Worm (Caenorhabditis elegans) whole organism, L4 larva: ENCODE results near the gene Y53C12A.10.

Experiments used
- F37D6.2 ChIP-seq: sonication (generic microtip); optimal IDR thresholded peaks from 2 replicates; lab custom pipeline; 2016; ENCODE audit warnings: mild to moderate bottlenecking, missing genetic modification characterization, missing compliant biosample characterization
- F44E2.7 ChIP-seq: fragments of 200-800 bp; sonication (Bioruptor generic); IDR thresholded peaks from 2 replicates; pipeline ENCODE4 v2.1.2; 2022; ENCODE audit warnings: missing genetic modification characterization, missing compliant biosample characterization
- F49E8.2 ChIP-seq: sonication (generic microtip); optimal IDR thresholded peaks from 2 replicates; lab custom pipeline; 2016; ENCODE audit warnings: missing compliant biosample characterization, mild to moderate bottlenecking, missing genetic modification characterization, borderline replicate concordance
- R02D3.7 ChIP-seq: fragments of 150-350 bp; sonication (generic microtip); optimal IDR thresholded peaks from 3 replicates; lab custom pipeline; 2014; ENCODE audit warnings: missing biosample characterization, missing genetic modification characterization
- T20F7.1 ChIP-seq: fragments of 200-800 bp; sonication (Bioruptor generic); optimal IDR thresholded peaks from 2 replicates; lab custom pipeline; 2018; ENCODE audit warnings: mild to moderate bottlenecking, missing genetic modification characterization, missing compliant biosample characterization
- T26A8.4 ChIP-seq: fragments of 200-800 bp; sonication (Bioruptor generic); IDR thresholded peaks from 2 replicates; pipeline ENCODE4 v1.3.6; 2022; ENCODE audit warnings: missing genetic modification characterization, missing compliant biosample characterization
- Y105C5A.15 ChIP-seq: fragments of 200-800 bp; sonication (Bioruptor generic); IDR thresholded peaks from 2 replicates; pipeline ENCODE4 v1.3.6; 2022; ENCODE audit warnings: missing genetic modification characterization, missing compliant biosample characterization
- Y75B8A.6 ChIP-seq: fragments of 200-800 bp; sonication (Bioruptor generic); IDR thresholded peaks from 2 replicates; pipeline ENCODE4 v1.3.6; 2022; ENCODE audit warnings: missing genetic modification reagents, missing genetic modification characterization, missing compliant biosample characterization
- ZK546.5 ChIP-seq, 2 experiments: sonication (generic microtip); optimal IDR thresholded peaks; 2 replicates each; lab custom pipeline; 2017; ENCODE audit warnings: missing biosample characterization in 2 of 2, missing genetic modification characterization in 2 of 2
- aha-1 ChIP-seq: fragments of 150-350 bp; peaks from one replicate; lab custom pipeline; 2014; ENCODE audit warnings: missing biosample characterization, missing genetic modification characterization
- arid-1 ChIP-seq: fragments of 200-800 bp; sonication (Bioruptor generic); conservative IDR thresholded peaks from 2 replicates; pipeline ENCODE4 v1.3.6; 2022; ENCODE audit warnings: missing genetic modification reagents, missing genetic modification characterization, missing compliant biosample characterization
- ceh-62 ChIP-seq: sonication (generic microtip); optimal IDR thresholded peaks from 2 replicates; lab custom pipeline; 2017; ENCODE audit warnings: missing biosample characterization, missing genetic modification characterization
- daf-16 ChIP-seq, 3 experiments: sonication (generic microtip); optimal IDR thresholded peaks; 2 replicates each; lab custom pipeline; 2016 to 2017; ENCODE audit warnings: missing genetic modification characterization in 3 of 3, missing genetic modification reagents in 3 of 3, mild to moderate bottlenecking in 2 of 3, missing compliant biosample characterization in 2 of 3, missing biosample characterization in 1 of 3, moderate library complexity in 1 of 3
- daf-8 ChIP-seq: fragments of 200-800 bp; sonication (Bioruptor generic); IDR thresholded peaks from 2 replicates; pipeline ENCODE4 v1.3.6; 2022; ENCODE audit warnings: missing genetic modification characterization, missing compliant biosample characterization
- dmd-6 ChIP-seq: fragments of 200-800 bp; sonication (Bioruptor generic); IDR thresholded peaks from 2 replicates; pipeline ENCODE4 v1.3.6; 2022; ENCODE audit warnings: missing genetic modification reagents, missing genetic modification characterization, missing compliant biosample characterization
- dmd-9 ChIP-seq: fragments of 200-800 bp; sonication (Bioruptor generic); IDR thresholded peaks from 2 replicates; pipeline ENCODE4 v1.3.6; 2022; ENCODE audit warnings: missing genetic modification reagents, missing genetic modification characterization, missing compliant biosample characterization
- duxl-1 ChIP-seq: sonication (generic microtip); optimal IDR thresholded peaks from 2 replicates; lab custom pipeline; 2016; ENCODE audit warnings: mild to moderate bottlenecking, missing genetic modification characterization, moderate library complexity, missing compliant biosample characterization; ENCODE audit not compliant: poor library complexity
- egl-27 ChIP-seq: sonication (generic microtip); optimal IDR thresholded peaks from 3 replicates; lab custom pipeline; 2017; ENCODE audit warnings: missing biosample characterization, missing genetic modification reagents, missing genetic modification characterization
- fos-1 ChIP-seq: fragments of 150-350 bp; optimal IDR thresholded peaks from 2 replicates; lab custom pipeline; 2014; ENCODE audit warnings: missing biosample characterization, missing genetic modification characterization
- hmg-1.1 ChIP-seq: fragments of 200-800 bp; sonication (Bioruptor generic); IDR thresholded peaks from 2 replicates; pipeline ENCODE4 v1.3.6; 2022; ENCODE audit warnings: missing genetic modification reagents, missing genetic modification characterization, missing compliant biosample characterization
- jun-1 ChIP-seq: fragments of 150-350 bp; optimal IDR thresholded peaks from 2 replicates; lab custom pipeline; 2014; ENCODE audit warnings: missing biosample characterization, missing genetic modification reagents, missing genetic modification characterization
- lim-7 ChIP-seq: fragments of 200-800 bp; sonication (Bioruptor generic); IDR thresholded peaks from 2 replicates; pipeline ENCODE4 v1.3.6; 2022; ENCODE audit warnings: missing genetic modification characterization, missing compliant biosample characterization
- lin-15B ChIP-seq: fragments of 150-350 bp; sonication (generic microtip); optimal IDR thresholded peaks from 3 replicates; lab custom pipeline; 2014; ENCODE audit warnings: missing biosample characterization, missing genetic modification characterization
- lin-29 ChIP-seq: fragments of 200-800 bp; sonication (Bioruptor generic); IDR thresholded peaks from 2 replicates; pipeline ENCODE4 v1.3.6; 2022; ENCODE audit warnings: missing genetic modification reagents, missing genetic modification characterization, missing compliant biosample characterization
- lir-3 ChIP-seq: sonication (generic microtip); optimal IDR thresholded peaks from 2 replicates; lab custom pipeline; 2016; ENCODE audit warnings: mild to moderate bottlenecking, missing genetic modification characterization, missing compliant biosample characterization
- lsy-2 ChIP-seq, 2 experiments: fragments of 150-350 bp in 1 of 2; sonication (generic microtip) in 1 of 2; optimal IDR thresholded peaks; 2 replicates each; lab custom pipeline; 2014 to 2017; ENCODE audit warnings: missing biosample characterization in 2 of 2, missing genetic modification characterization in 2 of 2
- madf-5 ChIP-seq, 2 experiments: fragments of 200-800 bp; sonication (Bioruptor generic); IDR thresholded peaks; 2 replicates each; pipeline ENCODE4 v1.3.6; 2022; ENCODE audit warnings: missing compliant biosample characterization in 2 of 2, missing genetic modification characterization in 2 of 2
- madf-9 ChIP-seq: fragments of 200-800 bp; sonication (Bioruptor generic); conservative IDR thresholded peaks from 2 replicates; pipeline ENCODE4 v1.3.6; 2022; ENCODE audit warnings: missing genetic modification reagents, missing genetic modification characterization, missing compliant biosample characterization
- mes-2 ChIP-seq: sonication (generic microtip); optimal IDR thresholded peaks from 2 replicates; lab custom pipeline; 2016; ENCODE audit warnings: missing genotype, mild to moderate bottlenecking, missing genetic modification characterization, missing compliant biosample characterization; ENCODE audit not compliant: poor library complexity, severe bottlenecking
- nhr-102 ChIP-seq: sonication (generic microtip); optimal IDR thresholded peaks from 2 replicates; lab custom pipeline; 2016; ENCODE audit warnings: mild to moderate bottlenecking, missing genetic modification characterization, moderate library complexity, missing compliant biosample characterization
- nhr-11 ChIP-seq: fragments of 150-350 bp; optimal IDR thresholded peaks from 2 replicates; lab custom pipeline; 2014; ENCODE audit warnings: missing biosample characterization, missing genetic modification characterization
- nhr-25 ChIP-seq: sonication (generic microtip); optimal IDR thresholded peaks from 2 replicates; lab custom pipeline; 2017; ENCODE audit warnings: missing genetic modification characterization, mild to moderate bottlenecking, missing compliant biosample characterization, antibody characterized with exemption, moderate library complexity, borderline replicate concordance; ENCODE audit not compliant: insufficient read depth
- nhr-28 ChIP-seq: fragments of 150-350 bp; optimal IDR thresholded peaks from 2 replicates; lab custom pipeline; 2014; ENCODE audit warnings: missing biosample characterization, missing genetic modification characterization
- nhr-41 ChIP-seq: fragments of 200-800 bp; sonication (Bioruptor generic); IDR thresholded peaks from 2 replicates; pipeline ENCODE4 v1.3.6; 2022; ENCODE audit warnings: missing genetic modification reagents, missing genetic modification characterization, missing compliant biosample characterization
- nhr-48 ChIP-seq: sonication (generic microtip); optimal IDR thresholded peaks from 2 replicates; lab custom pipeline; 2016; ENCODE audit warnings: mild to moderate bottlenecking, missing genetic modification characterization, missing compliant biosample characterization
- nhr-76 ChIP-seq: fragments of 150-350 bp; optimal IDR thresholded peaks from 2 replicates; lab custom pipeline; 2014; ENCODE audit warnings: missing biosample characterization, missing genetic modification characterization
- nhr-77 ChIP-seq: fragments of 150-350 bp; optimal IDR thresholded peaks from 2 replicates; lab custom pipeline; 2014; ENCODE audit warnings: missing biosample characterization, missing genetic modification characterization
- pha-4 ChIP-seq, 2 experiments: fragments of 150-350 bp in 1 of 2; fragments of 200-800 bp in 1 of 2; sonication (Bioruptor generic) in 1 of 2; IDR thresholded peaks in 1 of 2; optimal IDR thresholded peaks in 1 of 2; 2 replicates each; pipeline versions ENCODE4 v1.3.6 to Lab custom; 2014 to 2022; ENCODE audit warnings: missing genetic modification characterization in 2 of 2, missing genetic modification reagents in 2 of 2, missing biosample characterization in 1 of 2, missing compliant biosample characterization in 1 of 2
- php-3 ChIP-seq: fragments of 200-800 bp; sonication (Bioruptor generic); IDR thresholded peaks from 2 replicates; pipeline ENCODE4 v1.3.6; 2022; ENCODE audit warnings: missing genetic modification reagents, missing genetic modification characterization, missing compliant biosample characterization
- pqm-1 ChIP-seq: sonication (generic microtip); optimal IDR thresholded peaks from 2 replicates; lab custom pipeline; 2017; ENCODE audit warnings: missing biosample characterization, missing genetic modification characterization
- sdz-12 ChIP-seq: fragments of 200-800 bp; sonication (Bioruptor generic); optimal IDR thresholded peaks from 2 replicates; lab custom pipeline; 2018; ENCODE audit warnings: mild to moderate bottlenecking, missing genetic modification characterization, missing compliant biosample characterization
- unc-39 ChIP-seq: sonication (generic microtip); optimal IDR thresholded peaks from 2 replicates; lab custom pipeline; 2017; ENCODE audit warnings: missing biosample characterization, missing genetic modification characterization
- unc-62 ChIP-seq, 3 experiments: fragments of 150-350 bp in 1 of 3; sonication (generic microtip); optimal IDR thresholded peaks in 2 of 3; peaks in 1 of 3; 1 replicate in 1 of 3; 2 replicates in 2 of 3; lab custom pipeline; 2014 to 2017; ENCODE audit warnings: missing biosample characterization in 3 of 3, missing genetic modification characterization in 3 of 3, missing genetic modification reagents in 3 of 3, missing genotype in 1 of 3
- zag-1 ChIP-seq: fragments of 150-350 bp; optimal IDR thresholded peaks from 2 replicates; lab custom pipeline; 2014; ENCODE audit warnings: missing biosample characterization, missing genetic modification characterization
- zfp-3 ChIP-seq: fragments of 200-800 bp; sonication (Bioruptor generic); conservative IDR thresholded peaks from 2 replicates; pipeline ENCODE4 v1.3.6; 2022; ENCODE audit warnings: missing genetic modification reagents, missing genetic modification characterization, missing compliant biosample characterization
- zip-2 ChIP-seq: fragments of 150-350 bp; optimal IDR thresholded peaks from 2 replicates; lab custom pipeline; 2014; ENCODE audit warnings: missing biosample characterization, missing genetic modification characterization
- ztf-11 ChIP-seq: fragments of 150-350 bp; optimal IDR thresholded peaks from 2 replicates; lab custom pipeline; 2014; ENCODE audit warnings: missing biosample characterization, missing genetic modification characterization

The Y53C12A.10 gene

ce11 chrII:9679842-9680241 is 24.8 kb downstream of the Y53C12A.10 start:
- TF ChIP-seq aha-1 (tag; lab: Kevin White, UChicago) (peak; percentile 7), Y75B8A.6 (GFP tag; lab: Robert Waterston, UW) (no peak), lsy-2 (tag; optimal IDR thresholded peaks at IDR 0.05; lab: Kevin White, UChicago) (peak in 1 of 2 experiments; percentile 5), hmg-1.1 (GFP tag; lab: Robert Waterston, UW) (0 out of 2 replicates have a peak, but pooled peaks have one; percentile 28), zag-1 (tag; lab: Kevin White, UChicago) (no peak), T26A8.4 (GFP tag; lab: Robert Waterston, UW) (no peak), nhr-102 (tag; lab: Kevin White, UChicago) (no peak), lin-15B (tag; lab: Kevin White, UChicago) (no peak), nhr-41 (GFP tag; lab: Robert Waterston, UW) (no peak), R02D3.7 (tag; lab: Kevin White, UChicago) (no peak), pqm-1 (tag; lab: Kevin White, UChicago) (no peak), jun-1 (tag; lab: Kevin White, UChicago) (no peak), nhr-48 (tag; lab: Kevin White, UChicago) (no peak), ZK546.5 (tag; optimal IDR thresholded peaks at IDR 0.05; lab: Kevin White, UChicago) (no peak)

ce11 chrII:9677470-9677869 is 27.2 kb downstream of the Y53C12A.10 start:
- no peak for TF ChIP-seq F37D6.2 (tag; lab: Kevin White, UChicago)
- peak; percentile 5 for TF ChIP-seq nhr-28 (tag; lab: Kevin White, UChicago)
- no peak for TF ChIP-seq lin-15B (tag; lab: Kevin White, UChicago)
- TF ChIP-seq dmd-6 (GFP tag; lab: Robert Waterston, UW), result peak; percentile 19; the same call in 1 of the 2 replicates
- no peak for TF ChIP-seq lir-3
- no peak for TF ChIP-seq unc-62 (GFP tag; optimal IDR thresholded peaks at IDR 0.05 in 1 of 2; lab: Kevin White, UChicago)
- no peak for TF ChIP-seq unc-62 (tag; optimal IDR thresholded peaks at IDR 0.05; lab: Kevin White, UChicago)
- no peak for TF ChIP-seq pha-4 (GFP tag; IDR thresholded peaks at IDR 0.05; lab: Robert Waterston, UW)
- TF ChIP-seq pha-4 (tag; optimal IDR thresholded peaks at IDR 0.05; lab: Kevin White, UChicago), result no peak
- no peak for TF ChIP-seq nhr-41 (GFP tag; lab: Robert Waterston, UW)
- no peak for TF ChIP-seq ztf-11 (tag; lab: Kevin White, UChicago)
- no peak for TF ChIP-seq fos-1
- TF ChIP-seq Y105C5A.15 (GFP tag; lab: Robert Waterston, UW), result no peak
- no peak for TF ChIP-seq ceh-62 (tag; lab: Kevin White, UChicago)
- no peak for TF ChIP-seq dmd-9 (GFP tag; lab: Robert Waterston, UW)
- peak in 1 of 2 experiments; percentile 21 for TF ChIP-seq lsy-2 (tag; optimal IDR thresholded peaks at IDR 0.05; lab: Kevin White, UChicago)
- TF ChIP-seq daf-8 (GFP tag; lab: Robert Waterston, UW), result no peak
- no peak for TF ChIP-seq nhr-11 (tag; lab: Kevin White, UChicago)
- peak; percentile 90 for TF ChIP-seq pqm-1 (tag; lab: Kevin White, UChicago)
- no peak for TF ChIP-seq lin-29 (GFP tag; lab: Robert Waterston, UW)
- TF ChIP-seq T20F7.1 (GFP tag; lab: Kevin White, UChicago), result no peak
- TF ChIP-seq nhr-25 (tag; lab: Kevin White, UChicago), result no peak
- TF ChIP-seq nhr-77 (tag; lab: Kevin White, UChicago), result peak; percentile 7
- TF ChIP-seq sdz-12 (GFP tag; lab: Kevin White, UChicago), result no peak
- no peak for TF ChIP-seq daf-16 (GFP tag; optimal IDR thresholded peaks at IDR 0.05; lab: Kevin White, UChicago)
- TF ChIP-seq daf-16 (tag; optimal IDR thresholded peaks at IDR 0.05; lab: Kevin White, UChicago), result peak; percentile 24
- TF ChIP-seq F44E2.7 (GFP tag; lab: Robert Waterston, UW), result no peak
- no peak for TF ChIP-seq zag-1 (tag; lab: Kevin White, UChicago)
- TF ChIP-seq nhr-76 (tag; lab: Kevin White, UChicago), result no peak
- no peak for TF ChIP-seq jun-1 (tag; lab: Kevin White, UChicago)
- TF ChIP-seq madf-9 (GFP tag; lab: Robert Waterston, UW), result no peak
- TF ChIP-seq arid-1 (GFP tag; lab: Robert Waterston, UW), result no peak
- TF ChIP-seq unc-39 (tag; lab: Kevin White, UChicago), result no peak
- no peak for TF ChIP-seq php-3 (GFP tag; lab: Robert Waterston, UW)
- TF ChIP-seq F49E8.2 (tag; lab: Kevin White, UChicago), result no peak
- TF ChIP-seq lim-7 (GFP tag; lab: Robert Waterston, UW), result no peak
- TF ChIP-seq zfp-3 (GFP tag; lab: Robert Waterston, UW), result no peak
- TF ChIP-seq egl-27 (tag; lab: Kevin White, UChicago), result no peak
- no peak for TF ChIP-seq zip-2 (tag; lab: Kevin White, UChicago)
- TF ChIP-seq duxl-1 (tag; lab: Kevin White, UChicago), result no peak
- TF ChIP-seq madf-5 (GFP tag; IDR thresholded peaks at IDR 0.05; lab: Robert Waterston, UW), result no peak
- no peak for TF ChIP-seq mes-2 (tag; lab: Kevin White, UChicago)
